Fruit fly (Drosophila melanogaster) whole organism, embryonic: ENCODE results near the gene Mettl4.

Experiments used
- ATbp ChIP-seq: fragments of 200-800 bp; sonication (Bioruptor generic); optimal IDR thresholded peaks from 2 replicates; lab custom pipeline; 2017; ENCODE audit warnings: missing biosample characterization, mild to moderate bottlenecking, missing genetic modification characterization, missing genetic modification reagents
- Abd-B ChIP-seq: fragments of 200-800 bp; sonication (Bioruptor generic); optimal IDR thresholded peaks from 2 replicates; lab custom pipeline; 2018; ENCODE audit warnings: missing biosample characterization, mild to moderate bottlenecking, missing genetic modification characterization, moderate library complexity
- Atf-2 ChIP-seq: fragments of 200-800 bp; sonication (Bioruptor generic); optimal IDR thresholded peaks from 2 replicates; lab custom pipeline; 2016; ENCODE audit warnings: missing biosample characterization, missing genetic modification characterization
- CG1024 ChIP-seq: fragments of 200-800 bp; sonication (Bioruptor generic); IDR thresholded peaks from 2 replicates; pipeline ENCODE4 v1.3.6; 2022; ENCODE audit warnings: missing biosample characterization, missing genetic modification characterization
- CG10431 ChIP-seq: fragments of 200-800 bp; sonication (Bioruptor generic); optimal IDR thresholded peaks from 3 replicates; lab custom pipeline; 2018; ENCODE audit warnings: missing biosample characterization, mild to moderate bottlenecking, missing genetic modification characterization
- CG11398 ChIP-seq: fragments of 200-800 bp; sonication (Bioruptor generic); optimal IDR thresholded peaks from 2 replicates; lab custom pipeline; 2016; ENCODE audit warnings: missing biosample characterization, missing genetic modification characterization
- CG11456 ChIP-seq: fragments of 200-800 bp; sonication (Bioruptor generic); IDR thresholded peaks from 3 replicates; pipeline ENCODE4 v1.3.6; 2022; ENCODE audit warnings: missing biosample characterization, missing genetic modification characterization
- CG11723 ChIP-seq: fragments of 200-800 bp; sonication (Bioruptor generic); optimal IDR thresholded peaks from 2 replicates; lab custom pipeline; 2017; ENCODE audit warnings: missing biosample characterization, mild to moderate bottlenecking, missing genetic modification characterization
- CG12299 ChIP-seq: fragments of 200-800 bp; sonication (Bioruptor generic); optimal IDR thresholded peaks from 2 replicates; lab custom pipeline; 2018; ENCODE audit warnings: missing biosample characterization, mild to moderate bottlenecking, missing genetic modification characterization
- CG13123 ChIP-seq: fragments of 200-800 bp; sonication (Bioruptor generic); optimal IDR thresholded peaks from 2 replicates; lab custom pipeline; 2016; ENCODE audit warnings: missing biosample characterization, missing genetic modification characterization
- CG13424 ChIP-seq: fragments of 200-800 bp; sonication (Bioruptor generic); optimal IDR thresholded peaks from 2 replicates; lab custom pipeline; 2019; ENCODE audit warnings: missing biosample characterization, mild to moderate bottlenecking, missing genetic modification characterization, moderate library complexity
- CG15479 ChIP-seq: fragments of 200-800 bp; sonication (Bioruptor generic); optimal IDR thresholded peaks from 3 replicates; lab custom pipeline; 2019; ENCODE audit warnings: missing biosample characterization, mild to moderate bottlenecking, missing genetic modification characterization, moderate library complexity
- CG15514 ChIP-seq: fragments of 200-800 bp; sonication (Bioruptor generic); optimal IDR thresholded peaks from 3 replicates; lab custom pipeline; 2017; ENCODE audit warnings: missing biosample characterization, missing genetic modification characterization, mild to moderate bottlenecking, moderate library complexity, missing genetic modification reagents
- CG17361 ChIP-seq: fragments of 200-800 bp; sonication (Bioruptor generic); IDR thresholded peaks from 3 replicates; pipeline ENCODE4 v1.3.6; 2022; ENCODE audit warnings: missing biosample characterization, missing genetic modification characterization
- CG32532 ChIP-seq: fragments of 200-800 bp; sonication (Bioruptor generic); IDR thresholded peaks from 2 replicates; pipeline ENCODE4 v1.3.6; 2022; ENCODE audit warnings: missing biosample characterization, missing genetic modification characterization
- CG33557 ChIP-seq: fragments of 200-800 bp; sonication (Bioruptor generic); optimal IDR thresholded peaks from 2 replicates; lab custom pipeline; 2019; ENCODE audit warnings: missing biosample characterization, mild to moderate bottlenecking, missing genetic modification characterization, moderate library complexity
- CG34376 ChIP-seq: fragments of 200-800 bp; sonication (Bioruptor generic); optimal IDR thresholded peaks from 2 replicates; lab custom pipeline; 2018; ENCODE audit warnings: missing biosample characterization, mild to moderate bottlenecking, missing genetic modification characterization
- CG4282 ChIP-seq: fragments of 200-800 bp; sonication (Bioruptor generic); optimal IDR thresholded peaks from 2 replicates; lab custom pipeline; 2016; ENCODE audit warnings: missing biosample characterization, missing genetic modification characterization
- CoRest ChIP-seq: fragments of 200-800 bp; sonication (Bioruptor generic); optimal IDR thresholded peaks from 3 replicates; lab custom pipeline; 2018; ENCODE audit warnings: missing biosample characterization, mild to moderate bottlenecking, missing genetic modification characterization, moderate library complexity
- Doc3 ChIP-seq: fragments of 200-800 bp; sonication (Bioruptor generic); IDR thresholded peaks from 3 replicates; pipeline ENCODE4 v1.3.6; 2022; ENCODE audit warnings: missing biosample characterization, missing genetic modification characterization; ENCODE audit not compliant: partially characterized antibody
- E2f1 ChIP-seq: fragments of 200-800 bp; sonication (Bioruptor generic); IDR thresholded peaks from 2 replicates; pipeline ENCODE4 v1.3.6; 2022; ENCODE audit warnings: missing biosample characterization, missing genetic modification characterization
- Fer2 ChIP-seq: fragments of 200-800 bp; sonication (Bioruptor generic); optimal IDR thresholded peaks from 2 replicates; lab custom pipeline; 2018; ENCODE audit warnings: missing biosample characterization, mild to moderate bottlenecking, missing genetic modification characterization, moderate library complexity
- HmgZ ChIP-seq: fragments of 200-800 bp; sonication (Bioruptor generic); optimal IDR thresholded peaks from 2 replicates; lab custom pipeline; 2018; ENCODE audit warnings: missing biosample characterization, mild to moderate bottlenecking, missing genetic modification characterization
- Hr3 ChIP-seq: fragments of 200-800 bp; sonication (Bioruptor generic); optimal IDR thresholded peaks from 3 replicates; lab custom pipeline; 2016; ENCODE audit warnings: missing biosample characterization, missing genetic modification characterization
- MESR4 ChIP-seq: fragments of 200-800 bp; sonication (Bioruptor generic); optimal IDR thresholded peaks from 2 replicates; lab custom pipeline; 2018; ENCODE audit warnings: missing biosample characterization, mild to moderate bottlenecking, missing genetic modification characterization, moderate library complexity
- Mad ChIP-seq: fragments of 200-800 bp; sonication (Bioruptor generic); optimal IDR thresholded peaks from 2 replicates; lab custom pipeline; 2016; ENCODE audit warnings: missing biosample characterization, missing genetic modification characterization
- Med ChIP-seq: fragments of 200-800 bp; sonication (Bioruptor generic); peaks from one replicate; lab custom pipeline; 2016; ENCODE audit warnings: missing biosample characterization, missing genetic modification characterization, mild to moderate bottlenecking, inconsistent platforms, moderate library complexity
- Mes4 ChIP-seq: fragments of 200-800 bp; sonication (Bioruptor generic); optimal IDR thresholded peaks from 2 replicates; lab custom pipeline; 2016; ENCODE audit warnings: missing biosample characterization, missing genetic modification characterization
- Myb ChIP-seq: fragments of 200-800 bp; sonication (Bioruptor generic); optimal IDR thresholded peaks from 2 replicates; lab custom pipeline; 2016; ENCODE audit warnings: missing biosample characterization, missing genetic modification characterization
- Nf-YA ChIP-seq: fragments of 200-800 bp; sonication (Bioruptor generic); IDR thresholded peaks from 2 replicates; pipeline ENCODE4 v1.3.6; 2022; ENCODE audit warnings: missing biosample characterization, missing genetic modification characterization
- Scr ChIP-seq: fragments of 200-800 bp; sonication (Bioruptor generic); IDR thresholded peaks from 2 replicates; pipeline ENCODE4 v1.3.6; 2022; ENCODE audit warnings: missing biosample characterization, missing genetic modification characterization; ENCODE audit not compliant: partially characterized antibody
- Sry-β ChIP-seq: fragments of 200-800 bp; sonication (Bioruptor generic); optimal IDR thresholded peaks from 2 replicates; lab custom pipeline; 2018; ENCODE audit warnings: missing biosample characterization, mild to moderate bottlenecking, missing genetic modification characterization, moderate library complexity
- ara ChIP-seq: fragments of 200-800 bp; sonication (Bioruptor generic); IDR thresholded peaks from 2 replicates; pipeline ENCODE4 v1.3.6; 2022; ENCODE audit warnings: missing biosample characterization, missing genetic modification characterization
- bab2 ChIP-seq: fragments of 200-800 bp; sonication (Bioruptor generic); optimal IDR thresholded peaks from 2 replicates; lab custom pipeline; 2016; ENCODE audit warnings: missing biosample characterization, missing genetic modification characterization
- chm ChIP-seq: fragments of 200-800 bp; sonication (Bioruptor generic); IDR thresholded peaks from 2 replicates; pipeline ENCODE4 v1.3.6; 2022; ENCODE audit warnings: missing biosample characterization, missing genetic modification characterization
- chn ChIP-seq: fragments of 200-800 bp; sonication (Bioruptor generic); optimal IDR thresholded peaks from 2 replicates; lab custom pipeline; 2016; ENCODE audit warnings: missing biosample characterization, missing genetic modification characterization
- ci ChIP-seq: fragments of 200-800 bp; sonication (Bioruptor generic); IDR thresholded peaks from 3 replicates; pipeline ENCODE4 v1.3.6; 2022; ENCODE audit warnings: missing biosample characterization, missing genetic modification characterization
- da ChIP-seq: fragments of 200-800 bp; sonication (Bioruptor generic); optimal IDR thresholded peaks from 2 replicates; lab custom pipeline; 2016; ENCODE audit warnings: missing biosample characterization, missing genetic modification characterization
- fd3F ChIP-seq: fragments of 200-800 bp; sonication (Bioruptor generic); optimal IDR thresholded peaks from 2 replicates; lab custom pipeline; 2018; ENCODE audit warnings: missing biosample characterization, mild to moderate bottlenecking, missing genetic modification characterization, moderate library complexity
- fd64A ChIP-seq: fragments of 200-800 bp; sonication (Bioruptor generic); optimal IDR thresholded peaks from 3 replicates; lab custom pipeline; 2018; ENCODE audit warnings: missing biosample characterization, mild to moderate bottlenecking, missing genetic modification characterization
- gro ChIP-seq: fragments of 200-800 bp; sonication (Bioruptor generic); optimal IDR thresholded peaks from 2 replicates; lab custom pipeline; 2016; ENCODE audit warnings: missing biosample characterization, missing genetic modification characterization
- hbn ChIP-seq: fragments of 200-800 bp; sonication (Bioruptor generic); IDR thresholded peaks from 2 replicates; pipeline ENCODE4 v1.3.6; 2022; ENCODE audit warnings: missing biosample characterization, missing genetic modification characterization; ENCODE audit not compliant: partially characterized antibody
- inv ChIP-seq: fragments of 200-800 bp; sonication (Bioruptor generic); IDR thresholded peaks from 2 replicates; pipeline ENCODE4 v1.3.6; 2022; ENCODE audit warnings: missing biosample characterization, missing genetic modification characterization; ENCODE audit not compliant: partially characterized antibody
- jumu ChIP-seq: fragments of 200-800 bp; sonication (Bioruptor generic); optimal IDR thresholded peaks from 3 replicates; lab custom pipeline; 2016; ENCODE audit warnings: missing biosample characterization, missing genetic modification characterization
- nau ChIP-seq: fragments of 200-800 bp; sonication (Bioruptor generic); optimal IDR thresholded peaks from 3 replicates; lab custom pipeline; 2017; ENCODE audit warnings: missing biosample characterization, mild to moderate bottlenecking, missing genetic modification characterization, missing genetic modification reagents
- nerfin-1 ChIP-seq: fragments of 200-800 bp; sonication (Bioruptor generic); optimal IDR thresholded peaks from 3 replicates; lab custom pipeline; 2019; ENCODE audit warnings: missing biosample characterization, mild to moderate bottlenecking, missing genetic modification characterization, moderate library complexity
- pb ChIP-seq: fragments of 200-800 bp; sonication (Bioruptor generic); optimal IDR thresholded peaks from 3 replicates; lab custom pipeline; 2016; ENCODE audit warnings: missing biosample characterization, missing genetic modification characterization
- rib ChIP-seq: fragments of 200-800 bp; sonication (Bioruptor generic); IDR thresholded peaks from 2 replicates; pipeline ENCODE4 v1.3.6; 2022; ENCODE audit warnings: missing biosample characterization, missing genetic modification characterization
- run ChIP-seq: fragments of 200-800 bp; sonication (Bioruptor generic); optimal IDR thresholded peaks from 3 replicates; lab custom pipeline; 2018; ENCODE audit warnings: missing biosample characterization, mild to moderate bottlenecking, missing genetic modification characterization
- sim ChIP-seq: fragments of 200-800 bp; sonication (Bioruptor generic); IDR thresholded peaks from 2 replicates; pipeline ENCODE4 v1.3.6; 2022; ENCODE audit warnings: missing biosample characterization, missing genetic modification characterization
- tap ChIP-seq: fragments of 200-800 bp; optimal IDR thresholded peaks from 3 replicates; lab custom pipeline; 2019; ENCODE audit warnings: missing biosample characterization, mild to moderate bottlenecking, missing genetic modification characterization, moderate library complexity
- twi ChIP-seq: fragments of 200-800 bp; optimal IDR thresholded peaks from 2 replicates; lab custom pipeline; 2019; ENCODE audit warnings: missing biosample characterization, mild to moderate bottlenecking, missing genetic modification characterization, moderate library complexity

Gene Mettl4

dm6 chr3R:16643591-16643990, 7.4 kb downstream of the Mettl4 start, which contains the start of gene Arl6IP1 (continued):
- no peak for TF ChIP-seq CG33557 (GFP tag; lab: Kevin White, UChicago)
- TF ChIP-seq CG11398 (GFP tag; lab: Kevin White, UChicago) = no peak
- no peak for TF ChIP-seq Doc3 (GFP tag; lab: Robert Waterston, UW)
- no peak for TF ChIP-seq Sry-β (GFP tag; lab: Kevin White, UChicago)
- no peak for TF ChIP-seq sim
- TF ChIP-seq tap (tag; lab: Kevin White, UChicago) = no peak
- no peak for TF ChIP-seq fd64A (GFP tag; lab: Kevin White, UChicago)
- no peak for TF ChIP-seq CG4282 (GFP tag; lab: Kevin White, UChicago)
- TF ChIP-seq hbn (GFP tag; lab: Robert Waterston, UW) = peak; percentile 33
- peak; percentile 56 for TF ChIP-seq Scr
- TF ChIP-seq chn (GFP tag; lab: Kevin White, UChicago) = no peak
- no peak for TF ChIP-seq inv (GFP tag; lab: Robert Waterston, UW)
- no peak for TF ChIP-seq CG10431 (GFP tag; lab: Kevin White, UChicago)
- TF ChIP-seq CG13424 (tag; lab: Kevin White, UChicago) = no peak
- TF ChIP-seq CG32532 (GFP tag; lab: Robert Waterston, UW) = no peak
- no peak for TF ChIP-seq Fer2
- no peak for TF ChIP-seq Hr3 (GFP tag; lab: Kevin White, UChicago)
- no peak for TF ChIP-seq CG11723 (GFP tag; lab: Kevin White, UChicago)
- TF ChIP-seq CG1024 (GFP tag; lab: Robert Waterston, UW) = no peak
- TF ChIP-seq nau (GFP tag; lab: Kevin White, UChicago) = no peak
- TF ChIP-seq Med (GFP tag; lab: Kevin White, UChicago) = no peak
- TF ChIP-seq jumu = no peak
- no peak for TF ChIP-seq ATbp (GFP tag; lab: Kevin White, UChicago)
- no peak for TF ChIP-seq pb (GFP tag; lab: Kevin White, UChicago)
- no peak for TF ChIP-seq chm (GFP tag; lab: Robert Waterston, UW)
- TF ChIP-seq Myb (GFP tag; lab: Kevin White, UChicago) = peak; percentile 72
- no peak for TF ChIP-seq CG12299 (tag; lab: Kevin White, UChicago)
- no peak for TF ChIP-seq Atf-2
- TF ChIP-seq CG15479 (GFP tag; lab: Kevin White, UChicago) = no peak
- no peak for TF ChIP-seq nerfin-1 (tag; lab: Kevin White, UChicago)
- no peak for TF ChIP-seq Abd-B (GFP tag; lab: Kevin White, UChicago)
- TF ChIP-seq fd3F = no peak
- TF ChIP-seq CG17361 (GFP tag; lab: Robert Waterston, UW) = no peak
- TF ChIP-seq MESR4 (GFP tag; lab: Kevin White, UChicago) = peak; percentile 72
- no peak for TF ChIP-seq Mes4 (GFP tag; lab: Kevin White, UChicago)
- TF ChIP-seq bab2 (GFP tag; lab: Kevin White, UChicago) = no peak
- no peak for TF ChIP-seq gro (GFP tag; lab: Kevin White, UChicago)
- TF ChIP-seq da (GFP tag; lab: Kevin White, UChicago) = no peak
- no peak for TF ChIP-seq CG11456 (GFP tag; lab: Robert Waterston, UW)
- 0 out of 3 replicates have a peak, but pooled peaks have one; percentile 19 for TF ChIP-seq ci
- no peak for TF ChIP-seq run (tag; lab: Kevin White, UChicago)
- TF ChIP-seq Mad (GFP tag; lab: Kevin White, UChicago) = no peak
- TF ChIP-seq Nf-YA = no peak
- no peak for TF ChIP-seq ara (GFP tag; lab: Robert Waterston, UW)
- peak; percentile 40 for TF ChIP-seq CoRest
- TF ChIP-seq CG15514 = peak; percentile 58
- TF ChIP-seq twi (tag; lab: Kevin White, UChicago) = no peak
- no peak for TF ChIP-seq CG13123 (GFP tag; lab: Kevin White, UChicago)
- TF ChIP-seq rib (GFP tag; lab: Robert Waterston, UW) = no peak
- TF ChIP-seq CG34376 = peak; percentile 8
- TF ChIP-seq HmgZ (tag; lab: Kevin White, UChicago) = peak; percentile 7
- no peak for TF ChIP-seq E2f1
